Worm (Caenorhabditis elegans) whole organism, early embryonic: ENCODE measurements around the gene F22E5.23.

Experiments used
- F13C5.2 ChIP-seq: sonication (generic microtip); optimal IDR thresholded peaks from 2 replicates; lab custom pipeline; 2017; ENCODE audit warnings: mild to moderate bottlenecking, missing genetic modification characterization, inconsistent platforms, missing compliant biosample characterization
- aly-1 ChIP-seq: sonication (generic microtip); optimal IDR thresholded peaks from 2 replicates; lab custom pipeline; 2016; ENCODE audit warnings: missing genetic modification characterization, missing compliant biosample characterization
- ama-1 ChIP-seq: fragments of 150-350 bp; optimal IDR thresholded peaks from 2 replicates; lab custom pipeline; 2014
- ceh-36 ChIP-seq: sonication (generic microtip); optimal IDR thresholded peaks from 2 replicates; lab custom pipeline; 2016; ENCODE audit warnings: missing genetic modification characterization, inconsistent platforms, missing compliant biosample characterization
- hmbx-1 ChIP-seq: sonication (generic microtip); optimal IDR thresholded peaks from 2 replicates; lab custom pipeline; 2016; ENCODE audit warnings: mild to moderate bottlenecking, missing genetic modification characterization, missing compliant biosample characterization
- hnd-1 ChIP-seq: sonication (generic microtip); optimal IDR thresholded peaks from 2 replicates; lab custom pipeline; 2016; ENCODE audit warnings: missing genetic modification characterization, missing compliant biosample characterization
- tbx-11 ChIP-seq: fragments of 200-800 bp; sonication (Bioruptor generic); IDR thresholded peaks from 2 replicates; pipeline ENCODE4 v1.3.6; 2022; ENCODE audit warnings: missing genetic modification characterization, missing compliant biosample characterization
- tra-4 ChIP-seq: sonication (generic microtip); optimal IDR thresholded peaks from 2 replicates; lab custom pipeline; 2017; ENCODE audit warnings: missing genetic modification characterization, missing compliant biosample characterization

DNA sequence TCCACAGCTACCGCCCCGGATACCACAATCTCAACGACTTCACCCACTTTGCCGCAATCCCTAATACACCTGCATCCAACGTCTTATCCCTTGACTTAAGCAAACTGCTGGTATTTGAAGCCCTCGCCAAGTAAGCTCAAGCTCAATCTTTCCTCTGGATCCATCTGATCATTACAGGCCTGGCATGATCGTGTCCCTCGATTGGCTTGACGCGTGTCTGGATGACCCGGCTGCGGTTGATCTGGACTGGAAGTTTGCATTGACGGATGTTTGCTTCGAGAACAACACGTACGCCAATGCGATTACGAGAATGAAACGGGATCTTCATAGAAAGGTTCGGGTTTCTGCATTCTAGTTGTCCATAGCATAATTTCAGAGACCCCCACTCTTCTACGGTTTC, 40.2 kb upstream of the F22E5.23 start:
- TF ChIP-seq tra-4 (tag; lab: Kevin White, UChicago) (no peak), tbx-11 (no peak), hmbx-1 (tag; lab: Kevin White, UChicago) (no peak), ceh-36 (tag; lab: Kevin White, UChicago) (no peak), ama-1 (lab: Kevin White, UChicago) (no peak), hnd-1 (tag; lab: Kevin White, UChicago) (no peak), aly-1 (tag; lab: Kevin White, UChicago) (no peak), F13C5.2 (tag; lab: Kevin White, UChicago) (no peak)
